Fruit fly (Drosophila melanogaster) whole organism, embryonic: ENCODE measurements around the gene CG5157.

Experiments used
- Atf-2 ChIP-seq: fragments of 200-800 bp; sonication (Bioruptor generic); optimal IDR thresholded peaks from 2 replicates; lab custom pipeline; 2016; ENCODE audit warnings: missing biosample characterization, missing genetic modification characterization
- Bdp1 ChIP-seq: fragments of 200-800 bp; sonication (Bioruptor generic); optimal IDR thresholded peaks from 3 replicates; lab custom pipeline; 2016; ENCODE audit warnings: missing biosample characterization, missing genetic modification characterization
- Blimp-1 ChIP-seq: fragments of 200-800 bp; sonication (Bioruptor generic); optimal IDR thresholded peaks from 3 replicates; lab custom pipeline; 2018; ENCODE audit warnings: missing biosample characterization, missing genetic modification characterization, mild to moderate bottlenecking, moderate library complexity, missing genetic modification reagents
- CG10431 ChIP-seq: fragments of 200-800 bp; sonication (Bioruptor generic); optimal IDR thresholded peaks from 3 replicates; lab custom pipeline; 2018; ENCODE audit warnings: missing biosample characterization, mild to moderate bottlenecking, missing genetic modification characterization
- CG11247 ChIP-seq: fragments of 200-800 bp; sonication (Bioruptor generic); IDR thresholded peaks from 2 replicates; pipeline ENCODE4 v1.3.6; 2022; ENCODE audit warnings: missing biosample characterization, missing genetic modification characterization
- CG1233 ChIP-seq: fragments of 200-800 bp; sonication (Bioruptor generic); optimal IDR thresholded peaks from 4 replicates; lab custom pipeline; 2018; ENCODE audit warnings: missing biosample characterization, mild to moderate bottlenecking, missing genetic modification characterization
- CG13287 ChIP-seq: fragments of 200-800 bp; sonication (Bioruptor generic); IDR thresholded peaks from 2 replicates; pipeline ENCODE4 v1.3.6; 2022; ENCODE audit warnings: missing biosample characterization, missing genetic modification characterization; ENCODE audit not compliant: partially characterized antibody
- CG16815 ChIP-seq: fragments of 200-800 bp; sonication (Bioruptor generic); optimal IDR thresholded peaks from 3 replicates; lab custom pipeline; 2017; ENCODE audit warnings: missing biosample characterization, mild to moderate bottlenecking, missing genetic modification characterization
- CG17328 ChIP-seq: fragments of 200-800 bp; sonication (Bioruptor generic); IDR thresholded peaks from 2 replicates; pipeline ENCODE4 v1.3.6; 2022; ENCODE audit warnings: missing biosample characterization, missing genetic modification characterization
- CG17385 ChIP-seq: fragments of 200-800 bp; sonication (Bioruptor generic); optimal IDR thresholded peaks from 3 replicates; lab custom pipeline; 2018; ENCODE audit warnings: missing biosample characterization, mild to moderate bottlenecking, missing genetic modification characterization
- CG17802 ChIP-seq: fragments of 200-800 bp; sonication (Bioruptor generic); optimal IDR thresholded peaks from 2 replicates; lab custom pipeline; 2018; ENCODE audit warnings: missing biosample characterization, mild to moderate bottlenecking, missing genetic modification characterization, moderate library complexity
- CG1792 ChIP-seq: fragments of 200-800 bp; sonication (Bioruptor generic); optimal IDR thresholded peaks from 2 replicates; lab custom pipeline; 2016; ENCODE audit warnings: missing biosample characterization, missing genetic modification characterization
- CG2116 ChIP-seq: fragments of 200-800 bp; sonication (Bioruptor generic); optimal IDR thresholded peaks from 3 replicates; lab custom pipeline; 2018; ENCODE audit warnings: missing biosample characterization, mild to moderate bottlenecking, missing genetic modification characterization
- CG33557 ChIP-seq: fragments of 200-800 bp; sonication (Bioruptor generic); optimal IDR thresholded peaks from 2 replicates; lab custom pipeline; 2019; ENCODE audit warnings: missing biosample characterization, mild to moderate bottlenecking, missing genetic modification characterization, moderate library complexity
- CG6683 ChIP-seq: fragments of 200-800 bp; sonication (Bioruptor generic); optimal IDR thresholded peaks from 2 replicates; lab custom pipeline; 2017; ENCODE audit warnings: missing biosample characterization, mild to moderate bottlenecking, missing genetic modification characterization, missing genetic modification reagents
- CG7928 ChIP-seq: fragments of 200-800 bp; sonication (Bioruptor generic); optimal IDR thresholded peaks from 2 replicates; lab custom pipeline; 2017; ENCODE audit warnings: missing biosample characterization, mild to moderate bottlenecking, missing genetic modification characterization
- CG7987 ChIP-seq: fragments of 200-800 bp; sonication (Bioruptor generic); optimal IDR thresholded peaks from 2 replicates; lab custom pipeline; 2018; ENCODE audit warnings: missing biosample characterization, mild to moderate bottlenecking, missing genetic modification characterization, moderate library complexity
- CG9437 ChIP-seq: fragments of 200-800 bp; sonication (Bioruptor generic); optimal IDR thresholded peaks from 2 replicates; lab custom pipeline; 2018; ENCODE audit warnings: missing biosample characterization, mild to moderate bottlenecking, missing genetic modification characterization
- CG9727 ChIP-seq: fragments of 200-800 bp; sonication (Bioruptor generic); optimal IDR thresholded peaks from 3 replicates; lab custom pipeline; 2017; ENCODE audit warnings: missing biosample characterization, mild to moderate bottlenecking, missing genetic modification characterization
- CrebB ChIP-seq: fragments of 200-800 bp; sonication (Bioruptor generic); optimal IDR thresholded peaks from 3 replicates; lab custom pipeline; 2018; ENCODE audit warnings: missing biosample characterization, mild to moderate bottlenecking, missing genetic modification characterization
- D ChIP-seq, 2 experiments: fragments of 200-800 bp in 1 of 2; fragments of >200 bp in 1 of 2; sonication (Bioruptor generic) in 1 of 2; optimal IDR thresholded peaks; 2 replicates in 1 of 2; 3 replicates in 1 of 2; lab custom pipeline; 2017; ENCODE audit warnings: mild to moderate bottlenecking in 1 of 2, missing biosample characterization in 1 of 2, missing genetic modification characterization in 1 of 2, missing genetic modification reagents in 1 of 2
- Deaf1 ChIP-seq: fragments of 200-800 bp; optimal IDR thresholded peaks from 3 replicates; lab custom pipeline; 2019; ENCODE audit warnings: missing biosample characterization, mild to moderate bottlenecking, missing genetic modification characterization, moderate library complexity
- Dfd ChIP-seq, 2 experiments: fragments of >200 bp; optimal IDR thresholded peaks; 2 replicates each; lab custom pipeline; 2017; ENCODE audit warnings: missing biosample characterization in 2 of 2, missing genetic modification characterization in 2 of 2
- Doc3 ChIP-seq: fragments of 200-800 bp; sonication (Bioruptor generic); IDR thresholded peaks from 3 replicates; pipeline ENCODE4 v1.3.6; 2022; ENCODE audit warnings: missing biosample characterization, missing genetic modification characterization; ENCODE audit not compliant: partially characterized antibody
- Dp ChIP-seq: fragments of 200-800 bp; sonication (Bioruptor generic); optimal IDR thresholded peaks from 2 replicates; lab custom pipeline; 2018; ENCODE audit warnings: missing biosample characterization, mild to moderate bottlenecking, missing genetic modification characterization, moderate library complexity
- Hand ChIP-seq: fragments of 200-800 bp; sonication (Bioruptor generic); optimal IDR thresholded peaks from 2 replicates; lab custom pipeline; 2017; ENCODE audit warnings: mild to moderate bottlenecking, missing biosample characterization, missing genetic modification reagents, missing genetic modification characterization
- HmgZ ChIP-seq: fragments of 200-800 bp; sonication (Bioruptor generic); optimal IDR thresholded peaks from 2 replicates; lab custom pipeline; 2018; ENCODE audit warnings: missing biosample characterization, mild to moderate bottlenecking, missing genetic modification characterization
- MBD-R2 ChIP-seq: fragments of 200-800 bp; sonication (Bioruptor generic); IDR thresholded peaks from 2 replicates; pipeline ENCODE4 v1.3.6; 2022; ENCODE audit warnings: missing biosample characterization, missing genetic modification characterization
- MESR4 ChIP-seq: fragments of 200-800 bp; sonication (Bioruptor generic); optimal IDR thresholded peaks from 2 replicates; lab custom pipeline; 2018; ENCODE audit warnings: missing biosample characterization, mild to moderate bottlenecking, missing genetic modification characterization, moderate library complexity
- Myb ChIP-seq: fragments of 200-800 bp; sonication (Bioruptor generic); optimal IDR thresholded peaks from 2 replicates; lab custom pipeline; 2016; ENCODE audit warnings: missing biosample characterization, missing genetic modification characterization
- NK7.1 ChIP-seq: fragments of 200-800 bp; sonication (Bioruptor generic); optimal IDR thresholded peaks from 3 replicates; lab custom pipeline; 2016; ENCODE audit warnings: missing biosample characterization, missing genetic modification characterization
- Scr ChIP-seq: fragments of 200-800 bp; sonication (Bioruptor generic); IDR thresholded peaks from 2 replicates; pipeline ENCODE4 v1.3.6; 2022; ENCODE audit warnings: missing biosample characterization, missing genetic modification characterization; ENCODE audit not compliant: partially characterized antibody
- Stat92E ChIP-seq, 3 experiments: fragments of >200 bp in 2 of 3; fragments of 200-800 bp in 1 of 3; sonication (Bioruptor generic) in 1 of 3; optimal IDR thresholded peaks; 2 replicates each; lab custom pipeline; 2017 to 2019; ENCODE audit warnings: missing biosample characterization in 3 of 3, missing genetic modification characterization in 3 of 3, mild to moderate bottlenecking in 1 of 3, moderate library complexity in 1 of 3
- Tbp ChIP-seq: fragments of >200 bp; optimal IDR thresholded peaks from 2 replicates; lab custom pipeline; 2018; ENCODE audit warnings: missing biosample characterization, missing genetic modification characterization
- bowl ChIP-seq: fragments of 200-800 bp; sonication (Bioruptor generic); IDR thresholded peaks from 2 replicates; pipeline ENCODE4 v1.3.6; 2022; ENCODE audit warnings: missing biosample characterization, missing genetic modification characterization
- crp ChIP-seq, 2 experiments: fragments of 200-800 bp; sonication (Bioruptor generic); optimal IDR thresholded peaks; 2 replicates in 1 of 2; 3 replicates in 1 of 2; lab custom pipeline; 2017; ENCODE audit warnings: missing biosample characterization in 2 of 2, missing genetic modification characterization in 2 of 2, mild to moderate bottlenecking in 1 of 2, moderate library complexity in 1 of 2
- en ChIP-seq: fragments of 200-800 bp; sonication (Bioruptor generic); optimal IDR thresholded peaks from 2 replicates; lab custom pipeline; 2016; ENCODE audit warnings: missing biosample characterization, missing genetic modification characterization
- eve ChIP-seq, 2 experiments: fragments of >200 bp; optimal IDR thresholded peaks; 2 replicates each; lab custom pipeline; 2017; ENCODE audit warnings: missing biosample characterization in 2 of 2, missing genetic modification characterization in 2 of 2
- exex ChIP-seq: fragments of 200-800 bp; sonication (Bioruptor generic); optimal IDR thresholded peaks from 4 replicates; lab custom pipeline; 2018; ENCODE audit warnings: missing biosample characterization, mild to moderate bottlenecking, missing genetic modification characterization, moderate library complexity
- mirr ChIP-seq: fragments of 200-800 bp; sonication (Bioruptor generic); optimal IDR thresholded peaks from 3 replicates; lab custom pipeline; 2018; ENCODE audit warnings: missing biosample characterization, mild to moderate bottlenecking, missing genetic modification characterization
- nerfin-1 ChIP-seq: fragments of 200-800 bp; sonication (Bioruptor generic); optimal IDR thresholded peaks from 3 replicates; lab custom pipeline; 2019; ENCODE audit warnings: missing biosample characterization, mild to moderate bottlenecking, missing genetic modification characterization, moderate library complexity
- nmo ChIP-seq: fragments of 200-800 bp; sonication (Bioruptor generic); optimal IDR thresholded peaks from 2 replicates; lab custom pipeline; 2018; ENCODE audit warnings: missing biosample characterization, mild to moderate bottlenecking, missing genetic modification characterization, moderate library complexity
- pzg ChIP-seq: fragments of 200-800 bp; sonication (Bioruptor generic); optimal IDR thresholded peaks from 3 replicates; lab custom pipeline; 2018; ENCODE audit warnings: missing biosample characterization, mild to moderate bottlenecking, missing genetic modification characterization, moderate library complexity
- rib ChIP-seq: fragments of 200-800 bp; sonication (Bioruptor generic); IDR thresholded peaks from 2 replicates; pipeline ENCODE4 v1.3.6; 2022; ENCODE audit warnings: missing biosample characterization, missing genetic modification characterization
- sc ChIP-seq, 3 experiments: fragments of >200 bp in 2 of 3; fragments of 200-800 bp in 1 of 3; sonication (Bioruptor generic) in 1 of 3; optimal IDR thresholded peaks; 2 replicates in 2 of 3; 3 replicates in 1 of 3; lab custom pipeline; 2017; ENCODE audit warnings: mild to moderate bottlenecking in 1 of 3, missing biosample characterization in 1 of 3, missing genetic modification characterization in 1 of 3, missing genetic modification reagents in 1 of 3
- sisA ChIP-seq: fragments of 200-800 bp; sonication (Bioruptor generic); IDR thresholded peaks from 2 replicates; pipeline ENCODE4 v1.3.6; 2022; ENCODE audit warnings: missing biosample characterization, missing genetic modification characterization
- trem ChIP-seq: fragments of 200-800 bp; optimal IDR thresholded peaks from 3 replicates; lab custom pipeline; 2019; ENCODE audit warnings: missing biosample characterization, mild to moderate bottlenecking, missing genetic modification characterization, moderate library complexity
- trh ChIP-seq: fragments of 200-800 bp; sonication (Bioruptor generic); optimal IDR thresholded peaks from 2 replicates; lab custom pipeline; 2016; ENCODE audit warnings: missing biosample characterization, missing genetic modification characterization
- unc-4 ChIP-seq: fragments of 200-800 bp; sonication (Bioruptor generic); IDR thresholded peaks from 2 replicates; pipeline ENCODE4 v1.3.6; 2022; ENCODE audit warnings: missing biosample characterization, missing genetic modification characterization; ENCODE audit not compliant: partially characterized antibody

CG5157 gene

dm6 chr3L:16105528-16105927 lies 32.2 kb downstream of the CG5157 start, which contains the start of the genes IntS9 and CG43295 (continued):
- TF ChIP-seq trem (peak; percentile 83), en (GFP tag; lab: Kevin White, UChicago) (peak; percentile 59), bowl (GFP tag; lab: Robert Waterston, UW) (peak; percentile 36; the same call in 1 of the 2 replicates), CG10431 (no peak), Scr (GFP tag; lab: Robert Waterston, UW) (peak; percentile 37), Tbp (GFP tag; lab: Kevin White, UChicago) (no peak), CG17328 (GFP tag; lab: Robert Waterston, UW) (peak; percentile 90), CG7928 (GFP tag; lab: Kevin White, UChicago) (peak; percentile 96), HmgZ (tag; lab: Kevin White, UChicago) (peak; percentile 74), D (optimal IDR thresholded peaks at IDR 0.05; lab: Kevin White, UChicago) (no peak), D (GFP tag; optimal IDR thresholded peaks at IDR 0.05; lab: Kevin White, UChicago) (peak; percentile 62), Dfd (GFP tag; optimal IDR thresholded peaks at IDR 0.05; lab: Kevin White, UChicago) (no peak), mirr (GFP tag; lab: Kevin White, UChicago) (no peak), unc-4 (GFP tag; lab: Robert Waterston, UW) (no peak), sisA (GFP tag; lab: Robert Waterston, UW) (peak; percentile 86), CG13287 (GFP tag; lab: Robert Waterston, UW) (peak; percentile 66), Deaf1 (tag; lab: Kevin White, UChicago) (no peak), CrebB (tag; lab: Kevin White, UChicago) (peak; percentile 64), Stat92E (GFP tag; optimal IDR thresholded peaks at IDR 0.05; lab: Kevin White, UChicago) (no peak), Blimp-1 (GFP tag; lab: Kevin White, UChicago) (no peak), CG9727 (GFP tag; lab: Kevin White, UChicago) (peak; percentile 78), Myb (GFP tag; lab: Kevin White, UChicago) (peak; percentile 70), Bdp1 (GFP tag; lab: Kevin White, UChicago) (peak; percentile 80), nmo (GFP tag; lab: Kevin White, UChicago) (peak; percentile 75), NK7.1 (peak; percentile 62), Atf-2 (GFP tag; lab: Kevin White, UChicago) (peak; percentile 82), exex (tag; lab: Kevin White, UChicago) (no peak), CG11247 (GFP tag; lab: Robert Waterston, UW) (peak; percentile 62), CG16815 (peak; percentile 65), rib (GFP tag; lab: Robert Waterston, UW) (peak; percentile 40; the same call in 1 of the 2 replicates), CG1792 (GFP tag; lab: Kevin White, UChicago) (peak; percentile 69), Doc3 (no peak; the same call in 2 of the 3 replicates), CG6683 (GFP tag; lab: Kevin White, UChicago) (peak; percentile 19), trh (GFP tag; lab: Kevin White, UChicago) (peak; percentile 60), Hand (GFP tag; lab: Kevin White, UChicago) (no peak)

dm6 chr3L:16100059-16100458 lies 37.6 kb downstream of the CG5157 start, which contains the start of gene IleRS-m:
Gene IleRS-m (plus strand): TSS chr3L:16100280.
- TF ChIP-seq CG9437 (peak; percentile 98), CG17802 (tag; lab: Kevin White, UChicago) (peak; percentile 99), MESR4 (GFP tag; lab: Kevin White, UChicago) (peak; percentile 20), CG1233 (GFP tag; lab: Kevin White, UChicago) (no peak), CG17385 (GFP tag; lab: Kevin White, UChicago) (peak; percentile 96), MBD-R2 (GFP tag; lab: Robert Waterston, UW) (peak; percentile 76), CG33557 (GFP tag; lab: Kevin White, UChicago) (no peak), bowl (GFP tag; lab: Robert Waterston, UW) (no peak), CG2116 (no peak), eve (GFP tag; optimal IDR thresholded peaks at IDR 0.05; lab: Kevin White, UChicago) (no peak), nerfin-1 (tag; lab: Kevin White, UChicago) (no peak), pzg (GFP tag; lab: Kevin White, UChicago) (peak; percentile 39), sc (optimal IDR thresholded peaks at IDR 0.05; lab: Kevin White, UChicago) (no peak), sc (GFP tag; optimal IDR thresholded peaks at IDR 0.05; lab: Kevin White, UChicago) (no peak), Dp (peak; percentile 90), crp (GFP tag; optimal IDR thresholded peaks at IDR 0.05; lab: Kevin White, UChicago) (peak; percentile 53 to 89), CG7987 (no peak)
